Worm (Caenorhabditis elegans) whole organism, L1 larva: Measurements from ENCODE around the gene Y39A1A.20.

Experiments
- C04F5.9 ChIP-seq: sonication (generic microtip); optimal IDR thresholded peaks from 2 replicates; lab custom pipeline; 2016; ENCODE audit warnings: missing genetic modification characterization, missing compliant biosample characterization
- C34B4.2 ChIP-seq: sonication (generic microtip); optimal IDR thresholded peaks from 2 replicates; lab custom pipeline; 2017; ENCODE audit warnings: mild to moderate bottlenecking, missing genetic modification characterization, missing compliant biosample characterization
- F16B12.6 ChIP-seq: fragments of 150-350 bp; optimal IDR thresholded peaks from 2 replicates; lab custom pipeline; 2014; ENCODE audit warnings: missing biosample characterization, missing genetic modification characterization
- Y116A8C.19 ChIP-seq: sonication (generic microtip); optimal IDR thresholded peaks from 2 replicates; lab custom pipeline; 2016; ENCODE audit warnings: missing compliant biosample characterization, missing genetic modification characterization, borderline replicate concordance
- aha-1 ChIP-seq: fragments of 150-350 bp; optimal IDR thresholded peaks from 2 replicates; lab custom pipeline; 2014; ENCODE audit warnings: missing biosample characterization, missing genetic modification characterization
- alr-1 ChIP-seq: fragments of 200-800 bp; sonication (Bioruptor generic); optimal IDR thresholded peaks from 2 replicates; lab custom pipeline; 2018; ENCODE audit warnings: borderline replicate concordance, mild to moderate bottlenecking, missing genetic modification characterization, missing compliant biosample characterization
- ama-1 ChIP-seq: fragments of 150-350 bp; optimal IDR thresholded peaks from 2 replicates; lab custom pipeline; 2014
- blmp-1 ChIP-seq: fragments of 150-350 bp; optimal IDR thresholded peaks from 2 replicates; lab custom pipeline; 2014; ENCODE audit warnings: missing biosample characterization, missing genetic modification characterization
- ceh-63 ChIP-seq: fragments of 200-800 bp; sonication (Bioruptor generic); optimal IDR thresholded peaks from 2 replicates; lab custom pipeline; 2018; ENCODE audit warnings: mild to moderate bottlenecking, missing genetic modification characterization, missing compliant biosample characterization
- ceh-8 ChIP-seq: fragments of 200-800 bp; sonication (Bioruptor generic); optimal IDR thresholded peaks from 2 replicates; lab custom pipeline; 2018; ENCODE audit warnings: mild to moderate bottlenecking, missing genetic modification characterization, moderate library complexity, missing compliant biosample characterization
- ceh-82 ChIP-seq, 3 experiments: fragments of 150-350 bp in 1 of 3; sonication (generic microtip) in 2 of 3; optimal IDR thresholded peaks; 2 replicates each; lab custom pipeline; 2014 to 2017; ENCODE audit warnings: missing biosample characterization in 3 of 3, missing genetic modification characterization in 3 of 3
- ceh-88 ChIP-seq: fragments of 200-800 bp; sonication (Bioruptor generic); IDR thresholded peaks from 2 replicates; pipeline ENCODE4 v1.3.6; 2022; ENCODE audit warnings: missing genetic modification characterization, missing compliant biosample characterization
- ceh-90 ChIP-seq: sonication (generic microtip); optimal IDR thresholded peaks from 2 replicates; lab custom pipeline; 2016; ENCODE audit warnings: missing genetic modification characterization, missing compliant biosample characterization
- ces-1 ChIP-seq: fragments of 150-350 bp; optimal IDR thresholded peaks from 2 replicates; lab custom pipeline; 2014; ENCODE audit warnings: missing biosample characterization, missing genetic modification reagents, missing genetic modification characterization
- dsc-1 ChIP-seq: sonication (generic microtip); optimal IDR thresholded peaks from 2 replicates; lab custom pipeline; 2016; ENCODE audit warnings: mild to moderate bottlenecking, missing genetic modification characterization, missing compliant biosample characterization
- efl-3 ChIP-seq: fragments of 200-800 bp; sonication (Bioruptor generic); optimal IDR thresholded peaks from 2 replicates; lab custom pipeline; 2018; ENCODE audit warnings: mild to moderate bottlenecking, missing genetic modification characterization, missing compliant biosample characterization
- egl-13 ChIP-seq: sonication (generic microtip); optimal IDR thresholded peaks from 2 replicates; lab custom pipeline; 2016; ENCODE audit warnings: missing genotype, missing genetic modification reagents, missing genetic modification characterization, missing compliant biosample characterization
- elt-3 ChIP-seq, 6 experiments: fragments of 150-350 bp in 1 of 6; sonication (generic microtip); optimal IDR thresholded peaks; 2 replicates each; lab custom pipeline; 2017 to 2018; ENCODE audit warnings: missing biosample characterization in 6 of 6, missing genetic modification characterization in 6 of 6, inconsistent platforms in 1 of 6
- fkh-8 ChIP-seq: sonication (generic microtip); optimal IDR thresholded peaks from 2 replicates; lab custom pipeline; 2016; ENCODE audit warnings: mild to moderate bottlenecking, missing genetic modification characterization, missing compliant biosample characterization
- grh-1 ChIP-seq: fragments of 200-800 bp; sonication (Bioruptor generic); IDR thresholded peaks from 2 replicates; pipeline ENCODE4 v1.3.6; 2022; ENCODE audit warnings: missing genetic modification reagents, missing genetic modification characterization, missing compliant biosample characterization
- hlh-4 ChIP-seq: sonication (generic microtip); optimal IDR thresholded peaks from 2 replicates; lab custom pipeline; 2016; ENCODE audit warnings: mild to moderate bottlenecking, missing genetic modification characterization, missing compliant biosample characterization
- hpl-2 ChIP-seq: fragments of 150-350 bp; optimal IDR thresholded peaks from 2 replicates; lab custom pipeline; 2014; ENCODE audit warnings: missing biosample characterization, missing genetic modification reagents, missing genetic modification characterization
- irx-1 ChIP-seq: sonication (generic microtip); optimal IDR thresholded peaks from 2 replicates; lab custom pipeline; 2016; ENCODE audit warnings: missing genetic modification characterization, missing compliant biosample characterization
- jun-1 ChIP-seq: fragments of 150-350 bp; optimal IDR thresholded peaks from 2 replicates; lab custom pipeline; 2014; ENCODE audit warnings: missing biosample characterization, missing genetic modification reagents, missing genetic modification characterization
- lin-14 ChIP-seq: fragments of 200-800 bp; sonication (Bioruptor generic); optimal IDR thresholded peaks from 2 replicates; lab custom pipeline; 2018; ENCODE audit warnings: mild to moderate bottlenecking, missing genetic modification characterization, moderate library complexity, missing compliant biosample characterization
- lin-39 ChIP-seq: fragments of 150-350 bp; optimal IDR thresholded peaks from 2 replicates; lab custom pipeline; 2014; ENCODE audit warnings: missing biosample characterization, missing genetic modification reagents, missing genetic modification characterization
- lir-3 ChIP-seq: sonication (generic microtip); optimal IDR thresholded peaks from 2 replicates; lab custom pipeline; 2016; ENCODE audit warnings: mild to moderate bottlenecking, missing genetic modification characterization, moderate library complexity, missing compliant biosample characterization; ENCODE audit not compliant: poor library complexity
- lsy-2 ChIP-seq, 2 experiments: fragments of 150-350 bp; optimal IDR thresholded peaks; 2 replicates each; lab custom pipeline; 2014; ENCODE audit warnings: missing biosample characterization in 2 of 2, missing genetic modification characterization in 2 of 2
- mab-9 ChIP-seq: fragments of 200-800 bp; sonication (Bioruptor generic); IDR thresholded peaks from 2 replicates; pipeline ENCODE4 v1.3.6; 2022; ENCODE audit warnings: missing genetic modification reagents, missing genetic modification characterization, missing compliant biosample characterization
- mdl-1 ChIP-seq, 2 experiments: fragments of 150-350 bp; optimal IDR thresholded peaks; 2 replicates each; lab custom pipeline; 2014 to 2017; ENCODE audit warnings: missing biosample characterization in 2 of 2, missing genetic modification characterization in 2 of 2, inconsistent platforms in 1 of 2
- mep-1 ChIP-seq: fragments of 150-350 bp; optimal IDR thresholded peaks from 2 replicates; lab custom pipeline; 2014; ENCODE audit warnings: missing biosample characterization, missing genetic modification characterization
- nhr-11 ChIP-seq: fragments of 150-350 bp; optimal IDR thresholded peaks from 2 replicates; lab custom pipeline; 2014; ENCODE audit warnings: missing biosample characterization, missing genetic modification characterization
- nhr-12 ChIP-seq: sonication (generic microtip); optimal IDR thresholded peaks from 2 replicates; lab custom pipeline; 2017; ENCODE audit warnings: missing biosample characterization, missing genetic modification characterization
- nhr-28 ChIP-seq: fragments of 150-350 bp; optimal IDR thresholded peaks from 2 replicates; lab custom pipeline; 2014; ENCODE audit warnings: missing biosample characterization, missing genetic modification characterization
- nhr-71 ChIP-seq: sonication (generic microtip); optimal IDR thresholded peaks from 2 replicates; lab custom pipeline; 2016; ENCODE audit warnings: mild to moderate bottlenecking, missing genetic modification characterization, moderate library complexity, missing compliant biosample characterization
- nhr-76 ChIP-seq: sonication (generic microtip); optimal IDR thresholded peaks from 2 replicates; lab custom pipeline; 2017; ENCODE audit warnings: missing biosample characterization, missing genetic modification characterization
- nhr-77 ChIP-seq: fragments of 150-350 bp; optimal IDR thresholded peaks from 2 replicates; lab custom pipeline; 2014; ENCODE audit warnings: missing biosample characterization, missing genetic modification characterization
- nhr-90 ChIP-seq: sonication (generic microtip); optimal IDR thresholded peaks from 2 replicates; lab custom pipeline; 2016; ENCODE audit warnings: mild to moderate bottlenecking, missing genetic modification characterization, missing compliant biosample characterization; ENCODE audit not compliant: poor library complexity
- pax-3 ChIP-seq: fragments of 200-800 bp; sonication (Bioruptor generic); optimal IDR thresholded peaks from 2 replicates; lab custom pipeline; 2018; ENCODE audit warnings: mild to moderate bottlenecking, missing genetic modification characterization, moderate library complexity, missing compliant biosample characterization
- pqm-1 ChIP-seq: sonication (generic microtip); optimal IDR thresholded peaks from 3 replicates; lab custom pipeline; 2017; ENCODE audit warnings: missing biosample characterization, missing genetic modification characterization
- skn-1 ChIP-seq: fragments of 150-350 bp; optimal IDR thresholded peaks from 2 replicates; lab custom pipeline; 2014; ENCODE audit warnings: missing biosample characterization, missing genetic modification characterization
- snpc-4 ChIP-seq: fragments of 150-350 bp; optimal IDR thresholded peaks from 2 replicates; lab custom pipeline; 2014; ENCODE audit warnings: missing biosample characterization, missing genetic modification characterization
- snu-23 ChIP-seq: sonication (generic microtip); optimal IDR thresholded peaks from 2 replicates; lab custom pipeline; 2016; ENCODE audit warnings: missing genetic modification characterization, missing compliant biosample characterization
- tbx-2 ChIP-seq: sonication (generic microtip); optimal IDR thresholded peaks from 2 replicates; lab custom pipeline; 2016; ENCODE audit warnings: missing genetic modification characterization, missing compliant biosample characterization
- tlp-1 ChIP-seq: fragments of 150-350 bp; optimal IDR thresholded peaks from 2 replicates; lab custom pipeline; 2014; ENCODE audit warnings: missing biosample characterization, missing genetic modification characterization
- unc-86 ChIP-seq: sonication (generic microtip); optimal IDR thresholded peaks from 2 replicates; lab custom pipeline; 2016; ENCODE audit warnings: missing genetic modification characterization, missing compliant biosample characterization
- unc-98 ChIP-seq: fragments of 200-800 bp; sonication (Bioruptor generic); IDR thresholded peaks from 2 replicates; pipeline ENCODE4 v1.3.6; 2022; ENCODE audit warnings: missing genetic modification characterization, missing compliant biosample characterization
- vab-15 ChIP-seq: sonication (generic microtip); optimal IDR thresholded peaks from 2 replicates; lab custom pipeline; 2017; ENCODE audit warnings: missing genotype, mild to moderate bottlenecking, missing genetic modification characterization, missing compliant biosample characterization
- xbp-1 ChIP-seq: sonication (generic microtip); optimal IDR thresholded peaks from 2 replicates; lab custom pipeline; 2016; ENCODE audit warnings: missing genetic modification characterization, missing compliant biosample characterization
- zag-1 ChIP-seq: fragments of 150-350 bp; optimal IDR thresholded peaks from 2 replicates; lab custom pipeline; 2014; ENCODE audit warnings: missing biosample characterization, missing genetic modification characterization
- zip-4 ChIP-seq: fragments of 200-800 bp; sonication (Bioruptor generic); optimal IDR thresholded peaks from 2 replicates; lab custom pipeline; 2018; ENCODE audit warnings: mild to moderate bottlenecking, missing genetic modification characterization, moderate library complexity, missing compliant biosample characterization
- ztf-11 ChIP-seq, 2 experiments: sonication (generic microtip); optimal IDR thresholded peaks; 2 replicates each; lab custom pipeline; 2016 to 2017; ENCODE audit warnings: missing genetic modification characterization in 2 of 2, missing biosample characterization in 1 of 2, missing compliant biosample characterization in 1 of 2
- ztf-4 ChIP-seq: fragments of 150-350 bp; optimal IDR thresholded peaks from 2 replicates; lab custom pipeline; 2014; ENCODE audit warnings: missing biosample characterization, missing genetic modification characterization

Y39A1A.20 gene

ce11 chrIII:10706972-10707438, 6.6 kb upstream of the Y39A1A.20 start, which contains the start of the genes Y39A1A.21 and Y39A1A.22 (continued):
- TF ChIP-seq F16B12.6 (peak; percentile 73), zag-1 (no peak), lir-3 (no peak), fkh-8 (peak; percentile 80), nhr-76 (no peak), nhr-71 (tag; lab: Kevin White, UChicago) (peak; percentile 89), tbx-2 (peak; percentile 87), unc-86 (tag; lab: Kevin White, UChicago) (peak; percentile 82), C34B4.2 (peak; percentile 20), alr-1 (no peak), egl-13 (peak; percentile 64), ceh-8 (GFP tag; lab: Kevin White, UChicago) (peak; percentile 60), mdl-1 (tag; optimal IDR thresholded peaks at IDR 0.05; lab: Kevin White, UChicago) (peak in 1 of 2 experiments; percentile 66), ceh-82 (tag; optimal IDR thresholded peaks at IDR 0.05; lab: Kevin White, UChicago) (peak; percentile 84 to 93 (median 86)), mab-9 (peak; percentile 80), hpl-2 (no peak), efl-3 (GFP tag; lab: Kevin White, UChicago) (peak; percentile 46), nhr-11 (tag; lab: Kevin White, UChicago) (peak; percentile 35), ama-1 (lab: Kevin White, UChicago) (no peak), zip-4 (GFP tag; lab: Kevin White, UChicago) (peak; percentile 76), skn-1 (tag; lab: Kevin White, UChicago) (peak; percentile 53), ceh-90 (no peak), grh-1 (GFP tag; lab: Robert Waterston, UW) (peak; percentile 75), ces-1 (GFP tag; lab: Kevin White, UChicago) (no peak), lin-14 (no peak), ztf-11 (tag; optimal IDR thresholded peaks at IDR 0.05; lab: Kevin White, UChicago) (peak in 1 of 2 experiments; percentile 75), elt-3 (tag; optimal IDR thresholded peaks at IDR 0.05; lab: Kevin White, UChicago) (peak in 2 of 6 experiments; percentile 7 to 22), nhr-28 (tag; lab: Kevin White, UChicago) (no peak), nhr-90 (peak; percentile 86), ztf-4 (tag; lab: Kevin White, UChicago) (peak; percentile 66), pax-3 (tag; lab: Kevin White, UChicago) (peak; percentile 49), hlh-4 (tag; lab: Kevin White, UChicago) (no peak), lin-39 (tag; lab: Kevin White, UChicago) (peak; percentile 85), lsy-2 (tag; optimal IDR thresholded peaks at IDR 0.05; lab: Kevin White, UChicago) (peak; percentile 86 to 88), nhr-77 (tag; lab: Kevin White, UChicago) (peak; percentile 84), aha-1 (tag; lab: Kevin White, UChicago) (peak; percentile 43), mep-1 (tag; lab: Kevin White, UChicago) (peak; percentile 88), vab-15 (tag; lab: Kevin White, UChicago) (no peak), snu-23 (GFP tag; lab: Kevin White, UChicago) (peak; percentile 90), unc-98 (no peak), xbp-1 (tag; lab: Kevin White, UChicago) (peak; percentile 83), ceh-88 (peak; percentile 45; the same call in 1 of the 2 replicates), snpc-4 (peak; percentile 79), jun-1 (tag; lab: Kevin White, UChicago) (peak; percentile 81), tlp-1 (no peak), ceh-63 (GFP tag; lab: Kevin White, UChicago) (no peak), pqm-1 (tag; lab: Kevin White, UChicago) (no peak), nhr-12 (tag; lab: Kevin White, UChicago) (no peak), C04F5.9 (peak; percentile 28), Y116A8C.19 (no peak), dsc-1 (tag; lab: Kevin White, UChicago) (peak; percentile 91), irx-1 (peak; percentile 87), blmp-1 (tag; lab: Kevin White, UChicago) (no peak)
